Worm (Caenorhabditis elegans) whole organism, L1 larva: Measurements from ENCODE around the gene pqn-80.

Experiments used
- aly-2 ChIP-seq: fragments of 150-350 bp; optimal IDR thresholded peaks from 2 replicates; lab custom pipeline; 2014; ENCODE audit warnings: missing biosample characterization, missing genetic modification characterization
- ceh-8 ChIP-seq: fragments of 200-800 bp; sonication (Bioruptor generic); optimal IDR thresholded peaks from 2 replicates; lab custom pipeline; 2018; ENCODE audit warnings: mild to moderate bottlenecking, missing genetic modification characterization, moderate library complexity, missing compliant biosample characterization
- ets-5 ChIP-seq: fragments of 200-800 bp; sonication (Bioruptor generic); IDR thresholded peaks from 2 replicates; pipeline ENCODE4 v1.3.6; 2022; ENCODE audit warnings: missing genetic modification characterization, missing compliant biosample characterization
- fkh-10 ChIP-seq: sonication (generic microtip); optimal IDR thresholded peaks from 2 replicates; lab custom pipeline; 2017; ENCODE audit warnings: missing biosample characterization, missing genetic modification reagents, missing genetic modification characterization
- lin-35 ChIP-seq, 2 experiments: fragments of 150-350 bp; optimal IDR thresholded peaks; 2 replicates each; lab custom pipeline; 2014; ENCODE audit warnings: missing biosample characterization in 2 of 2, missing genetic modification characterization in 2 of 2, missing genetic modification reagents in 2 of 2
- mef-2 ChIP-seq: fragments of 150-350 bp; optimal IDR thresholded peaks from 2 replicates; lab custom pipeline; 2014; ENCODE audit warnings: missing biosample characterization, missing genetic modification characterization
- nhr-12 ChIP-seq: sonication (generic microtip); optimal IDR thresholded peaks from 2 replicates; lab custom pipeline; 2017; ENCODE audit warnings: missing biosample characterization, missing genetic modification characterization
- nhr-237 ChIP-seq: fragments of 150-350 bp; optimal IDR thresholded peaks from 2 replicates; lab custom pipeline; 2014; ENCODE audit warnings: missing biosample characterization, missing genetic modification characterization
- nhr-47 ChIP-seq: sonication (generic microtip); optimal IDR thresholded peaks from 2 replicates; lab custom pipeline; 2016; ENCODE audit warnings: mild to moderate bottlenecking, missing genetic modification characterization, moderate library complexity, missing compliant biosample characterization
- unc-62 ChIP-seq: fragments of 150-350 bp; optimal IDR thresholded peaks from 2 replicates; lab custom pipeline; 2014; ENCODE audit warnings: missing biosample characterization, missing genetic modification reagents, missing genetic modification characterization
- zag-1 ChIP-seq: fragments of 150-350 bp; optimal IDR thresholded peaks from 2 replicates; lab custom pipeline; 2014; ENCODE audit warnings: missing biosample characterization, missing genetic modification characterization
- ztf-4 ChIP-seq: fragments of 150-350 bp; optimal IDR thresholded peaks from 2 replicates; lab custom pipeline; 2014; ENCODE audit warnings: missing biosample characterization, missing genetic modification characterization

ce11 chrIII:12612519-12612935 is 13.8 kb upstream of the pqn-80 start:
- TF ChIP-seq zag-1 (peak; percentile 95), lin-35 (GFP tag; optimal IDR thresholded peaks at IDR 0.05; lab: Kevin White, UChicago) (peak; percentile 86 to 93), unc-62 (peak; percentile 99), nhr-47 (tag; lab: Kevin White, UChicago) (peak; percentile 100), mef-2 (peak; percentile 98), ceh-8 (GFP tag; lab: Kevin White, UChicago) (peak; percentile 94), fkh-10 (peak; percentile 97), ztf-4 (tag; lab: Kevin White, UChicago) (peak; percentile 99), aly-2 (tag; lab: Kevin White, UChicago) (peak; percentile 95), nhr-12 (tag; lab: Kevin White, UChicago) (peak; percentile 19), ets-5 (GFP tag; lab: Robert Waterston, UW) (no peak), nhr-237 (tag; lab: Kevin White, UChicago) (peak; percentile 99)
